Worm (Caenorhabditis elegans) whole organism, early embryonic: ENCODE data around the gene M151.1.

Source experiments
- aly-1 ChIP-seq: sonication (generic microtip); optimal IDR thresholded peaks from 2 replicates; lab custom pipeline; 2016; ENCODE audit warnings: missing genetic modification characterization, missing compliant biosample characterization
- ama-1 ChIP-seq: fragments of 150-350 bp; optimal IDR thresholded peaks from 2 replicates; lab custom pipeline; 2014
- ceh-13 ChIP-seq: fragments of 200-800 bp; sonication (Bioruptor generic); optimal IDR thresholded peaks from 2 replicates; lab custom pipeline; 2018; ENCODE audit warnings: mild to moderate bottlenecking, missing genetic modification characterization, missing compliant biosample characterization
- ceh-36 ChIP-seq: sonication (generic microtip); optimal IDR thresholded peaks from 2 replicates; lab custom pipeline; 2016; ENCODE audit warnings: missing genetic modification characterization, inconsistent platforms, missing compliant biosample characterization
- ets-7 ChIP-seq: sonication (generic microtip); optimal IDR thresholded peaks from 2 replicates; lab custom pipeline; 2016; ENCODE audit warnings: missing genotype, missing genetic modification characterization, missing compliant biosample characterization
- hmbx-1 ChIP-seq: sonication (generic microtip); optimal IDR thresholded peaks from 2 replicates; lab custom pipeline; 2016; ENCODE audit warnings: mild to moderate bottlenecking, missing genetic modification characterization, missing compliant biosample characterization
- scrt-1 ChIP-seq: fragments of 200-800 bp; sonication (Bioruptor generic); IDR thresholded peaks from 2 replicates; pipeline ENCODE4 v1.3.6; 2022; ENCODE audit warnings: missing genetic modification characterization, missing compliant biosample characterization
- sea-1 ChIP-seq: fragments of 200-800 bp; sonication (Bioruptor generic); conservative IDR thresholded peaks from 2 replicates; pipeline ENCODE4 v1.3.6; 2022; ENCODE audit warnings: missing genetic modification characterization, missing compliant biosample characterization
- tra-4 ChIP-seq: sonication (generic microtip); optimal IDR thresholded peaks from 2 replicates; lab custom pipeline; 2017; ENCODE audit warnings: missing genetic modification characterization, missing compliant biosample characterization

- TF ChIP-seq hmbx-1 (tag; lab: Kevin White, UChicago): no peak
- no peak for TF ChIP-seq scrt-1 (GFP tag; lab: Robert Waterston, UW)
- TF ChIP-seq ceh-36 (tag; lab: Kevin White, UChicago): no peak
- TF ChIP-seq ets-7 (tag; lab: Kevin White, UChicago): no peak
- TF ChIP-seq tra-4 (tag; lab: Kevin White, UChicago): no peak
- no peak for TF ChIP-seq ama-1
- no peak for TF ChIP-seq ceh-13 (GFP tag; lab: Kevin White, UChicago)
- no peak for TF ChIP-seq aly-1 (tag; lab: Kevin White, UChicago)
- no peak for TF ChIP-seq sea-1
Measured at ce11 chrII:3675176-3675575, 33.9 kb downstream of the M151.1 start, which contains the start of gene F19B10.2.
